Worm (Caenorhabditis elegans): ENCODE results near the gene F14F7.5.

DNA sequence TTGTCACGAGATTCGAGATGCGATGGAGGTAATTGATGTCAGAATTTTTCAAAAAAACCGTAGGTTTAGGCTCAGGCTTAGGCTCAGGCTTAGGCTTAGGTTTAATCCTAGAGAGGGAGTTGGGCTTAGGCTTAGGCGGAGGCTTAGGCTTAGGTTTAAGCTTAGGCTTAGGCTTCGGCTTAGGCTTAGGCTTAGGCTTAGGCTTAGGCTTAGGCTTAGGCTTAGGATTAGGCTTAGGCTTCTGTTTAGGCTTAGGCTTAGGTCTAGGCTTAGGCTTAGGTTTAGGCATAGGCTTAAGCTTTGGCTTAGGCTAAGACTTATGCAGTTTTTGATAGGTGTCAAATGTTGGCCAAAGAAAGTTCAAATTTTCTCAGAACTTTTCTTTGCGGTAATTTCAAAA is 27.5 kb upstream of the F14F7.5 start:
- TF ChIP-seq ztf-11 (tag; optimal IDR thresholded peaks at IDR 0.05): no peak
- TF ChIP-seq jun-1 (tag; optimal IDR thresholded peaks at IDR 0.05): no peak
- no peak for TF ChIP-seq ceh-88 (GFP tag; IDR thresholded peaks at IDR 0.05)
- no peak for TF ChIP-seq lin-13 (GFP tag; optimal IDR thresholded peaks at IDR 0.05)
- no peak for TF ChIP-seq lin-15B (tag; optimal IDR thresholded peaks at IDR 0.05)
- TF ChIP-seq fkh-10 (GFP tag; optimal IDR thresholded peaks at IDR 0.05): no peak
- TF ChIP-seq rnt-1 (tag; optimal IDR thresholded peaks at IDR 0.05): no peak
- TF ChIP-seq skn-1 (tag; optimal IDR thresholded peaks at IDR 0.05): no peak
- TF ChIP-seq aha-1 (tag; optimal IDR thresholded peaks at IDR 0.05): no peak
- no peak for TF ChIP-seq ceh-63 (GFP tag; optimal IDR thresholded peaks at IDR 0.05)
- TF ChIP-seq tbx-2 (tag; optimal IDR thresholded peaks at IDR 0.05): no peak
- TF ChIP-seq egl-27 (tag; optimal IDR thresholded peaks at IDR 0.05): no peak

Data from whole organism, L1 larva.